Fruit fly (Drosophila melanogaster) whole organism, prepupa: ENCODE results near the gene CG9168.

Source experiments
- Blimp-1 ChIP-seq: fragments of 200-800 bp; sonication (Bioruptor generic); optimal IDR thresholded peaks from 3 replicates; lab custom pipeline; 2017; ENCODE audit warnings: missing biosample characterization, missing genetic modification characterization, mild to moderate bottlenecking, moderate library complexity, missing genetic modification reagents
- CG10669 ChIP-seq: fragments of 200-800 bp; sonication (Bioruptor generic); optimal IDR thresholded peaks from 3 replicates; lab custom pipeline; 2018; ENCODE audit warnings: missing biosample characterization, mild to moderate bottlenecking, missing genetic modification characterization, moderate library complexity
- CG6854 ChIP-seq: fragments of 200-800 bp; sonication (Bioruptor generic); optimal IDR thresholded peaks from 2 replicates; lab custom pipeline; 2017; ENCODE audit warnings: missing biosample characterization, mild to moderate bottlenecking, missing genetic modification characterization
- CG8119 ChIP-seq: fragments of 200-800 bp; sonication (Bioruptor generic); IDR thresholded peaks from 3 replicates; pipeline ENCODE4 v1.3.6; 2022; ENCODE audit warnings: missing biosample characterization, missing genetic modification characterization
- Eip75B ChIP-seq: fragments of 200-800 bp; sonication (Bioruptor generic); optimal IDR thresholded peaks from 3 replicates; lab custom pipeline; 2016; ENCODE audit warnings: missing biosample characterization, missing genetic modification characterization
- Eip78C ChIP-seq: fragments of 200-800 bp; sonication (Bioruptor generic); peaks from one replicate; lab custom pipeline; 2016; ENCODE audit warnings: missing biosample characterization, missing genetic modification characterization
- Eip93F ChIP-seq: fragments of 200-800 bp; sonication (Bioruptor generic); optimal IDR thresholded peaks from 2 replicates; lab custom pipeline; 2016; ENCODE audit warnings: missing biosample characterization, mild to moderate bottlenecking, missing genetic modification characterization
- Hr39 ChIP-seq: fragments of 200-800 bp; sonication (Bioruptor generic); optimal IDR thresholded peaks from 2 replicates; lab custom pipeline; 2016; ENCODE audit warnings: missing biosample characterization, missing genetic modification characterization
- Sox102F ChIP-seq: fragments of 200-800 bp; sonication (Bioruptor generic); optimal IDR thresholded peaks from 2 replicates; lab custom pipeline; 2016; ENCODE audit warnings: missing biosample characterization, mild to moderate bottlenecking, missing genetic modification characterization
- Sox14 ChIP-seq: fragments of 200-800 bp; sonication (Bioruptor generic); optimal IDR thresholded peaks from 3 replicates; lab custom pipeline; 2016; ENCODE audit warnings: missing biosample characterization, missing genetic modification characterization
- achi ChIP-seq: fragments of 200-800 bp; sonication (Bioruptor generic); optimal IDR thresholded peaks from 3 replicates; lab custom pipeline; 2016; ENCODE audit warnings: missing biosample characterization, missing genetic modification characterization
- eg ChIP-seq: fragments of 200-800 bp; sonication (Bioruptor generic); IDR thresholded peaks from 3 replicates; pipeline ENCODE4 v1.3.6; 2022; ENCODE audit warnings: missing biosample characterization, missing genetic modification characterization
- esn ChIP-seq: fragments of 200-800 bp; sonication (Bioruptor generic); optimal IDR thresholded peaks from 2 replicates; lab custom pipeline; 2016; ENCODE audit warnings: missing biosample characterization, mild to moderate bottlenecking, missing genetic modification characterization, moderate library complexity
- lz ChIP-seq: fragments of 200-800 bp; sonication (Bioruptor generic); optimal IDR thresholded peaks from 3 replicates; lab custom pipeline; 2016; ENCODE audit warnings: missing biosample characterization, missing genetic modification characterization

DNA sequence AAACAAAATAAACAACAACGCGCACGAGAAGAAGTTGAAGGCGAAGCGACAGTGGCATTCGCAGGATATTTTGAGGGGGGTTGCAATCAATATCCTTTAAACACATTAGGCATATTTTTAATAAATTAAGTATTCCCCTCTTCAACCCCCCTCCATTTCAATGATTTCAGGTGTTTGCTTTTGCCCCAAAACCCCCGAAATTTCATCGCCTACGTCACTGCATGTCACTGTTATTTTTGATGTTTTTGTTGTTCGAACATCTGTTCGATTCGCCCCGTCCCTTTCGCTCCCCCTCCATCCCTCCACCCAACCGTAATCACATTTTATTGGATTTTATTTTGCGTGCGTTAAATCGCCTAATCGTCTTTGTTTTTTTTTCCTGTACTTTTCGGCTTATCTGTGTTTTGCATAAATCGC is 42.6 kb upstream of the CG9168 start:
- peak; percentile 2 for TF ChIP-seq CG6854
- no peak for TF ChIP-seq Eip93F (GFP tag; lab: Kevin White, UChicago)
- TF ChIP-seq eg (GFP tag; lab: Robert Waterston, UW), result peak; percentile 35; the same call in 1 of the 3 replicates
- peak; percentile 89 for TF ChIP-seq Hr39 (GFP tag; lab: Kevin White, UChicago)
- TF ChIP-seq achi (GFP tag; lab: Kevin White, UChicago), result peak; percentile 64
- peak; percentile 32 for TF ChIP-seq CG10669 (GFP tag; lab: Kevin White, UChicago)
- TF ChIP-seq Blimp-1, result peak; percentile 33
- TF ChIP-seq esn (GFP tag; lab: Kevin White, UChicago), result peak; percentile 83
- TF ChIP-seq Eip75B (GFP tag; lab: Kevin White, UChicago), result peak; percentile 67
- peak; percentile 94 for TF ChIP-seq Eip78C (GFP tag; lab: Kevin White, UChicago)
- peak; percentile 62 for TF ChIP-seq Sox14
- TF ChIP-seq Sox102F (GFP tag; lab: Kevin White, UChicago), result peak; percentile 38
- TF ChIP-seq lz, result peak; percentile 76
- peak; percentile 33; the same call in 2 of the 3 replicates for TF ChIP-seq CG8119 (GFP tag; lab: Robert Waterston, UW)
